Fruit fly (Drosophila melanogaster) whole organism: ENCODE measurements around the gene CG3339.

Experiments used
- CG8478 ChIP-seq: fragments of >200 bp; optimal IDR thresholded peaks from 2 replicates; lab custom pipeline; 2018; ENCODE audit warnings: inconsistent platforms
- Dll ChIP-seq: fragments of >200 bp; optimal IDR thresholded peaks from 2 replicates; lab custom pipeline; 2017
- EcR ChIP-seq, 2 experiments: fragments of >200 bp; optimal IDR thresholded peaks; 2 replicates each; lab custom pipeline; 2017; ENCODE audit warnings: missing biosample characterization in 2 of 2, missing genetic modification characterization in 2 of 2, missing genetic modification reagents in 2 of 2
- pan ChIP-seq: fragments of >200 bp; optimal IDR thresholded peaks from 2 replicates; lab custom pipeline; 2017
- psq ChIP-seq: fragments of >200 bp; optimal IDR thresholded peaks from 2 replicates; lab custom pipeline; 2017
- usp ChIP-seq: fragments of >200 bp; optimal IDR thresholded peaks from 2 replicates; lab custom pipeline; 2017; ENCODE audit warnings: missing biosample characterization, missing genetic modification characterization, mixed read lengths

DNA sequence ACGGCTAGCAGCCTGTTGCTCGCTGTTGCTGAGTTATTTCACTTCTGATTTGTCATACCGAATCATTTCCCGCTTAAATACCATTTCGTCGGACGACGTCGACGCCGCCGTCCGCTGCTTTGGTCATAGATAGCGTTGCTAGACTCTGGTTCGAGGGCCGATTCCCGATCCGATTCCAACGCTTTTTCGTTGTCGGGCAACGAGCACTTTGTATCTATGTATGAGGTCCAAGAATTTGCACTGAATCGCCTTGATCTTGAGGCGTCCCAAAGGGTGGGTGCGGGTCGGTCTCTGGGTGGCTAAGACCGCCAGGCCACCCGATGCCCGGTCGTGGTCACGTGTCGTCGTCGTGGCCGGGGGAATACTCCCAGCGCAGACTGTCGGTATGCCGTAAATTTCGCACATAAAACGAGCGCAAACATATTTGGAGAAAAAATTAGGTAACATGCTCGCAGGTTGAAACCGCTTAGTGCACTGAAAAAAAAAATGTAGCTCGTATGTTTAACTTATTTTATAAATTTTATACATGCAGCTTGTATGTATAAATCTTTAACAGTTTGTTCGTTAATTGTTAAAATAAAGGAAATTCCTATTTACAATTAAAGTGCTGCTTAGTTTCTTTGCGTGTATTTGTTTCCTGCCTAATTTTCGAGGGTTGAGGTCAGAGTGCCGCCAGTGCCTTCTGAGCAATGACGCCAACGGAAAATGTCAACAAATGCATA, 29.8 kb downstream of the CG3339 start, which contains the start of gene CG3348:
- no peak for TF ChIP-seq Dll (lab: Kevin White, UChicago)
- TF ChIP-seq usp = no peak
- no peak for TF ChIP-seq psq
- TF ChIP-seq CG8478 (lab: Kevin White, UChicago) = no peak
- no peak for TF ChIP-seq pan
- TF ChIP-seq EcR (GFP tag; optimal IDR thresholded peaks at IDR 0.05; lab: Kevin White, UChicago) = no peak
